Fruit fly (Drosophila melanogaster) whole organism, embryonic: ENCODE measurements around the gene hll.

Experiments used
- Ada2b ChIP-seq: fragments of 200-800 bp; sonication (Bioruptor generic); IDR thresholded peaks from 2 replicates; pipeline ENCODE4 v1.3.6; 2022; ENCODE audit warnings: missing biosample characterization, missing genetic modification characterization
- CG11560 ChIP-seq: fragments of 200-800 bp; sonication (Bioruptor generic); IDR thresholded peaks from 3 replicates; pipeline ENCODE4 v1.3.6; 2022; ENCODE audit warnings: missing biosample characterization, missing genetic modification characterization
- CG12219 ChIP-seq: fragments of 200-800 bp; sonication (Bioruptor generic); optimal IDR thresholded peaks from 3 replicates; lab custom pipeline; 2018; ENCODE audit warnings: missing biosample characterization, mild to moderate bottlenecking, missing genetic modification characterization
- CG12659 ChIP-seq: fragments of 200-800 bp; sonication (Bioruptor generic); optimal IDR thresholded peaks from 3 replicates; lab custom pipeline; 2017; ENCODE audit warnings: mild to moderate bottlenecking, missing biosample characterization, missing genetic modification reagents, missing genetic modification characterization
- CG15011 ChIP-seq: fragments of 200-800 bp; sonication (Bioruptor generic); optimal IDR thresholded peaks from 3 replicates; lab custom pipeline; 2018; ENCODE audit warnings: missing biosample characterization, mild to moderate bottlenecking, missing genetic modification characterization
- CG15269 ChIP-seq: fragments of 200-800 bp; sonication (Bioruptor generic); optimal IDR thresholded peaks from 2 replicates; lab custom pipeline; 2018; ENCODE audit warnings: missing biosample characterization, mild to moderate bottlenecking, missing genetic modification characterization, moderate library complexity
- CG15514 ChIP-seq: fragments of 200-800 bp; sonication (Bioruptor generic); optimal IDR thresholded peaks from 3 replicates; lab custom pipeline; 2017; ENCODE audit warnings: missing biosample characterization, missing genetic modification characterization, mild to moderate bottlenecking, moderate library complexity, missing genetic modification reagents
- CG1603 ChIP-seq: fragments of 200-800 bp; sonication (Bioruptor generic); optimal IDR thresholded peaks from 2 replicates; lab custom pipeline; 2019; ENCODE audit warnings: missing biosample characterization, mild to moderate bottlenecking, missing genetic modification characterization, moderate library complexity
- CG1832 ChIP-seq: fragments of 200-800 bp; sonication (Bioruptor generic); optimal IDR thresholded peaks from 2 replicates; lab custom pipeline; 2017; ENCODE audit warnings: missing biosample characterization, mild to moderate bottlenecking, missing genetic modification characterization, inconsistent platforms
- CG32767 ChIP-seq: fragments of 200-800 bp; sonication (Bioruptor generic); IDR thresholded peaks from 2 replicates; pipeline ENCODE4 v1.3.6; 2022; ENCODE audit warnings: missing biosample characterization, missing genetic modification characterization
- CG33557 ChIP-seq: fragments of 200-800 bp; sonication (Bioruptor generic); optimal IDR thresholded peaks from 2 replicates; lab custom pipeline; 2019; ENCODE audit warnings: missing biosample characterization, mild to moderate bottlenecking, missing genetic modification characterization, moderate library complexity
- CG3847 ChIP-seq: fragments of 200-800 bp; sonication (Bioruptor generic); IDR thresholded peaks from 2 replicates; pipeline ENCODE4 v1.3.6; 2022; ENCODE audit warnings: missing biosample characterization, missing genetic modification characterization
- CG4328 ChIP-seq: fragments of 200-800 bp; sonication (Bioruptor generic); optimal IDR thresholded peaks from 3 replicates; lab custom pipeline; 2017; ENCODE audit warnings: missing biosample characterization, missing genetic modification reagents, missing genetic modification characterization
- CG4820 ChIP-seq: fragments of 200-800 bp; sonication (Bioruptor generic); optimal IDR thresholded peaks from 3 replicates; lab custom pipeline; 2016; ENCODE audit warnings: missing biosample characterization, missing genetic modification characterization
- CG5953 ChIP-seq: fragments of 200-800 bp; sonication (Bioruptor generic); IDR thresholded peaks from 2 replicates; pipeline ENCODE4 v1.3.6; 2022; ENCODE audit warnings: missing biosample characterization, missing genetic modification characterization
- CG9609 ChIP-seq: fragments of 200-800 bp; sonication (Bioruptor generic); optimal IDR thresholded peaks from 3 replicates; lab custom pipeline; 2016; ENCODE audit warnings: missing biosample characterization, missing genetic modification characterization
- CG9817 ChIP-seq: fragments of 200-800 bp; sonication (Bioruptor generic); optimal IDR thresholded peaks from 2 replicates; lab custom pipeline; 2018; ENCODE audit warnings: missing biosample characterization, mild to moderate bottlenecking, missing genetic modification characterization, moderate library complexity
- Dip3 ChIP-seq: fragments of 200-800 bp; sonication (Bioruptor generic); optimal IDR thresholded peaks from 3 replicates; lab custom pipeline; 2016; ENCODE audit warnings: missing biosample characterization, missing genetic modification characterization
- ERR ChIP-seq: fragments of 200-800 bp; sonication (Bioruptor generic); optimal IDR thresholded peaks from 2 replicates; lab custom pipeline; 2016; ENCODE audit warnings: missing biosample characterization, missing genetic modification characterization
- Fer2 ChIP-seq: fragments of 200-800 bp; sonication (Bioruptor generic); optimal IDR thresholded peaks from 2 replicates; lab custom pipeline; 2018; ENCODE audit warnings: missing biosample characterization, mild to moderate bottlenecking, missing genetic modification characterization, moderate library complexity
- H15 ChIP-seq: fragments of 200-800 bp; sonication (Bioruptor generic); IDR thresholded peaks from 3 replicates; pipeline ENCODE4 v1.3.6; 2022; ENCODE audit warnings: missing biosample characterization, missing genetic modification characterization
- Hr39 ChIP-seq: fragments of >200 bp; optimal IDR thresholded peaks from 2 replicates; lab custom pipeline; 2017
- MESR4 ChIP-seq: fragments of 200-800 bp; sonication (Bioruptor generic); optimal IDR thresholded peaks from 2 replicates; lab custom pipeline; 2018; ENCODE audit warnings: missing biosample characterization, mild to moderate bottlenecking, missing genetic modification characterization, moderate library complexity
- Meics ChIP-seq: fragments of 200-800 bp; sonication (Bioruptor generic); optimal IDR thresholded peaks from 2 replicates; lab custom pipeline; 2017; ENCODE audit warnings: missing biosample characterization, mild to moderate bottlenecking, missing genetic modification characterization
- Nf-YC ChIP-seq: fragments of 200-800 bp; optimal IDR thresholded peaks from 3 replicates; lab custom pipeline; 2019; ENCODE audit warnings: missing biosample characterization, mild to moderate bottlenecking, missing genetic modification characterization, moderate library complexity
- Xbp1 ChIP-seq: fragments of 200-800 bp; sonication (Bioruptor generic); optimal IDR thresholded peaks from 3 replicates; lab custom pipeline; 2016; ENCODE audit warnings: missing biosample characterization, mild to moderate bottlenecking, missing genetic modification characterization
- ab ChIP-seq: fragments of 200-800 bp; sonication (Bioruptor generic); optimal IDR thresholded peaks from 2 replicates; lab custom pipeline; 2016; ENCODE audit warnings: missing biosample characterization, missing genetic modification characterization
- abd-A ChIP-seq: fragments of 200-800 bp; sonication (Bioruptor generic); optimal IDR thresholded peaks from 3 replicates; lab custom pipeline; 2019; ENCODE audit warnings: missing biosample characterization, mild to moderate bottlenecking, missing genetic modification characterization, moderate library complexity
- ara ChIP-seq: fragments of 200-800 bp; sonication (Bioruptor generic); IDR thresholded peaks from 2 replicates; pipeline ENCODE4 v1.3.6; 2022; ENCODE audit warnings: missing biosample characterization, missing genetic modification characterization
- cad ChIP-seq: fragments of >200 bp; optimal IDR thresholded peaks from 2 replicates; lab custom pipeline; 2017; ENCODE audit warnings: missing biosample characterization, missing genetic modification characterization
- ci ChIP-seq: fragments of 200-800 bp; sonication (Bioruptor generic); IDR thresholded peaks from 3 replicates; pipeline ENCODE4 v1.3.6; 2022; ENCODE audit warnings: missing biosample characterization, missing genetic modification characterization
- cwo ChIP-seq: fragments of 200-800 bp; sonication (Bioruptor generic); optimal IDR thresholded peaks from 3 replicates; lab custom pipeline; 2017; ENCODE audit warnings: missing biosample characterization, missing genetic modification characterization, mild to moderate bottlenecking, moderate library complexity, missing genetic modification reagents
- en ChIP-seq: fragments of 200-800 bp; sonication (Bioruptor generic); optimal IDR thresholded peaks from 2 replicates; lab custom pipeline; 2016; ENCODE audit warnings: missing biosample characterization, missing genetic modification characterization
- ewg ChIP-seq: fragments of 200-800 bp; sonication (Bioruptor generic); optimal IDR thresholded peaks from 3 replicates; lab custom pipeline; 2017; ENCODE audit warnings: mild to moderate bottlenecking, missing biosample characterization, missing genetic modification reagents, missing genetic modification characterization
- exex ChIP-seq: fragments of 200-800 bp; sonication (Bioruptor generic); optimal IDR thresholded peaks from 4 replicates; lab custom pipeline; 2018; ENCODE audit warnings: missing biosample characterization, mild to moderate bottlenecking, missing genetic modification characterization, moderate library complexity
- hth ChIP-seq: fragments of >200 bp; optimal IDR thresholded peaks from 2 replicates; lab custom pipeline; 2017; ENCODE audit warnings: inconsistent platforms
- klu ChIP-seq: fragments of 200-800 bp; sonication (Bioruptor generic); IDR thresholded peaks from 2 replicates; pipeline ENCODE4 v1.3.6; 2022; ENCODE audit warnings: missing biosample characterization, missing genetic modification characterization
- luna ChIP-seq: fragments of 200-800 bp; sonication (Bioruptor generic); optimal IDR thresholded peaks from 2 replicates; lab custom pipeline; 2016; ENCODE audit warnings: missing biosample characterization, missing genetic modification characterization
- maf-S ChIP-seq: fragments of 200-800 bp; sonication (Bioruptor generic); optimal IDR thresholded peaks from 2 replicates; lab custom pipeline; 2016; ENCODE audit warnings: missing biosample characterization, missing genetic modification characterization
- mld ChIP-seq: fragments of 200-800 bp; sonication (Bioruptor generic); IDR thresholded peaks from 3 replicates; pipeline ENCODE4 v1.3.6; 2022; ENCODE audit warnings: missing biosample characterization, missing genetic modification characterization; ENCODE audit not compliant: partially characterized antibody
- org-1 ChIP-seq: fragments of 200-800 bp; sonication (Bioruptor generic); optimal IDR thresholded peaks from 2 replicates; lab custom pipeline; 2017; ENCODE audit warnings: missing biosample characterization, missing genetic modification characterization
- pfk ChIP-seq: fragments of 200-800 bp; sonication (Bioruptor generic); optimal IDR thresholded peaks from 2 replicates; lab custom pipeline; 2018; ENCODE audit warnings: missing biosample characterization, mild to moderate bottlenecking, missing genetic modification characterization, moderate library complexity
- pho ChIP-seq: fragments of 200-800 bp; sonication (Bioruptor generic); optimal IDR thresholded peaks from 2 replicates; lab custom pipeline; 2016; ENCODE audit warnings: missing biosample characterization, missing genetic modification characterization
- prd ChIP-seq, 3 experiments: fragments of >200 bp in 2 of 3; fragments of 200-800 bp in 1 of 3; sonication (Bioruptor generic) in 1 of 3; optimal IDR thresholded peaks in 2 of 3; IDR thresholded peaks in 1 of 3; 2 replicates in 2 of 3; 3 replicates in 1 of 3; pipeline versions ENCODE4 v1.3.6 to Lab custom; 2017 to 2022; ENCODE audit warnings: missing biosample characterization in 1 of 3, missing genetic modification characterization in 1 of 3
- row ChIP-seq: fragments of 200-800 bp; sonication (Bioruptor generic); IDR thresholded peaks from 3 replicates; pipeline ENCODE4 v1.3.6; 2022; ENCODE audit warnings: missing biosample characterization, missing genetic modification characterization
- sens ChIP-seq: fragments of 200-800 bp; sonication (Bioruptor generic); peaks from one replicate; lab custom pipeline; 2016; ENCODE audit warnings: missing biosample characterization, missing genetic modification characterization
- sna ChIP-seq: fragments of 200-800 bp; sonication (Bioruptor generic); IDR thresholded peaks from 2 replicates; pipeline ENCODE4 v1.3.6; 2022; ENCODE audit warnings: missing biosample characterization, missing genetic modification characterization; ENCODE audit not compliant: partially characterized antibody
- tgo ChIP-seq: fragments of 200-800 bp; sonication (Bioruptor generic); IDR thresholded peaks from 3 replicates; pipeline ENCODE4 v1.3.6; 2022; ENCODE audit warnings: missing biosample characterization, missing genetic modification characterization
- wek ChIP-seq: fragments of 200-800 bp; sonication (Bioruptor generic); optimal IDR thresholded peaks from 3 replicates; lab custom pipeline; 2018; ENCODE audit warnings: missing biosample characterization, mild to moderate bottlenecking, missing genetic modification characterization, moderate library complexity
- yki ChIP-seq: fragments of >200 bp; optimal IDR thresholded peaks from 3 replicates; lab custom pipeline; 2018

hll gene

dm6 chr2L:14024051-14024745 is 2.6 kb upstream of the hll start (continued):
- TF ChIP-seq Dip3 (GFP tag; lab: Kevin White, UChicago), result peak; percentile 95
- no peak for TF ChIP-seq prd (optimal IDR thresholded peaks at IDR 0.05; lab: Kevin White, UChicago)
- TF ChIP-seq prd (GFP tag; IDR thresholded peaks at IDR 0.05; lab: Robert Waterston, UW), result peak; percentile 95
- TF ChIP-seq ab, result peak; percentile 95
- TF ChIP-seq hth (lab: Kevin White, UChicago), result no peak
- TF ChIP-seq MESR4 (GFP tag; lab: Kevin White, UChicago), result peak; percentile 77
- TF ChIP-seq Fer2, result peak; percentile 99
- TF ChIP-seq CG15269 (tag; lab: Kevin White, UChicago), result peak; percentile 98
- peak; percentile 65; the same call in 1 of the 2 replicates for TF ChIP-seq sna
- TF ChIP-seq CG12219 (GFP tag; lab: Kevin White, UChicago), result peak; percentile 99
- TF ChIP-seq exex (tag; lab: Kevin White, UChicago), result peak; percentile 94
- peak; percentile 96 for TF ChIP-seq CG15514 (GFP tag; lab: Kevin White, UChicago)
- peak; percentile 100 for TF ChIP-seq CG15011 (GFP tag; lab: Kevin White, UChicago)
- peak; percentile 98 for TF ChIP-seq CG9817
- peak; percentile 100 for TF ChIP-seq sens (GFP tag; lab: Kevin White, UChicago)
- peak; percentile 100 for TF ChIP-seq org-1 (GFP tag; lab: Kevin White, UChicago)
- TF ChIP-seq Hr39, result no peak
- TF ChIP-seq row (GFP tag; lab: Robert Waterston, UW), result peak; percentile 19; the same call in 2 of the 3 replicates
- TF ChIP-seq Meics, result peak; percentile 99
- TF ChIP-seq yki (lab: Kevin White, UChicago), result no peak
- peak; percentile 100 for TF ChIP-seq CG4328 (GFP tag; lab: Kevin White, UChicago)
- TF ChIP-seq H15 (GFP tag; lab: Robert Waterston, UW), result peak; percentile 98
- peak; percentile 99 for TF ChIP-seq en (GFP tag; lab: Kevin White, UChicago)
- peak; percentile 95 for TF ChIP-seq tgo (GFP tag; lab: Robert Waterston, UW)
- TF ChIP-seq ERR (GFP tag; lab: Kevin White, UChicago), result peak; percentile 98
- peak; percentile 87 for TF ChIP-seq CG11560 (tag; lab: Robert Waterston, UW)
- no peak for TF ChIP-seq cad (GFP tag; lab: Kevin White, UChicago)
- TF ChIP-seq klu (GFP tag; lab: Robert Waterston, UW), result peak; percentile 93
- TF ChIP-seq mld (GFP tag; lab: Robert Waterston, UW), result peak; percentile 38; the same call in 1 of the 3 replicates
- peak; percentile 99 for TF ChIP-seq maf-S (GFP tag; lab: Kevin White, UChicago)
- TF ChIP-seq CG4820 (GFP tag; lab: Kevin White, UChicago), result peak; percentile 98
- TF ChIP-seq CG32767 (GFP tag; lab: Robert Waterston, UW), result peak; percentile 98
- peak; percentile 92 for TF ChIP-seq pfk (GFP tag; lab: Kevin White, UChicago)
- peak; percentile 100 for TF ChIP-seq wek (GFP tag; lab: Kevin White, UChicago)
- TF ChIP-seq Ada2b (GFP tag; lab: Robert Waterston, UW), result peak; percentile 96
- TF ChIP-seq ci (GFP tag; lab: Robert Waterston, UW), result peak; percentile 100
- TF ChIP-seq luna (GFP tag; lab: Kevin White, UChicago), result peak; percentile 97
- TF ChIP-seq CG33557, result peak; percentile 100
- peak; percentile 99 for TF ChIP-seq ewg
- TF ChIP-seq CG9609 (GFP tag; lab: Kevin White, UChicago), result peak; percentile 99
- TF ChIP-seq Nf-YC (tag; lab: Kevin White, UChicago), result peak; percentile 92
- TF ChIP-seq CG5953 (GFP tag; lab: Robert Waterston, UW), result peak; percentile 99
- TF ChIP-seq CG1832 (GFP tag; lab: Kevin White, UChicago), result no peak
- TF ChIP-seq CG1603 (tag; lab: Kevin White, UChicago), result peak; percentile 99
- peak; percentile 100 for TF ChIP-seq CG12659 (GFP tag; lab: Kevin White, UChicago)
- TF ChIP-seq cwo (GFP tag; lab: Kevin White, UChicago), result peak; percentile 97
- peak; percentile 96 for TF ChIP-seq CG3847 (GFP tag; lab: Robert Waterston, UW)
- TF ChIP-seq Xbp1, result peak; percentile 91
- peak; percentile 99 for TF ChIP-seq abd-A (tag; lab: Kevin White, UChicago)
- TF ChIP-seq pho, result peak; percentile 99
- peak; percentile 100 for TF ChIP-seq ara (GFP tag; lab: Robert Waterston, UW)
